Worm (Caenorhabditis elegans): ENCODE results near the gene math-5.

Gene math-5

ce11 chrII:1886379-1886778, 3.8 kb upstream of the math-5 start, which contains the start of gene math-7:
Gene math-7 (minus strand): TSS chrII:1886479.
- TF ChIP-seq ces-1 (GFP tag; optimal IDR thresholded peaks at IDR 0.05): no peak
- TF ChIP-seq hlh-1 (tag; optimal IDR thresholded peaks at IDR 0.05): no peak
- no peak for TF ChIP-seq mab-5 (tag; optimal IDR thresholded peaks at IDR 0.05)
- no peak for TF ChIP-seq drap-1 (GFP tag; optimal IDR thresholded peaks at IDR 0.05)
- no peak for TF ChIP-seq cnd-1 (tag; optimal IDR thresholded peaks at IDR 0.05)
- TF ChIP-seq ham-2 (GFP tag; optimal IDR thresholded peaks at IDR 0.05): no peak
- TF ChIP-seq ceh-39 (tag; optimal IDR thresholded peaks at IDR 0.05): no peak
- no peak for TF ChIP-seq lin-32 (GFP tag; optimal IDR thresholded peaks at IDR 0.05)
- TF ChIP-seq flh-1 (GFP tag; optimal IDR thresholded peaks at IDR 0.05): no peak
- TF ChIP-seq blmp-1 (tag; optimal IDR thresholded peaks at IDR 0.05): no peak
- TF ChIP-seq zip-8 (tag; optimal IDR thresholded peaks at IDR 0.05): no peak
- TF ChIP-seq nhr-76 (tag; optimal IDR thresholded peaks at IDR 0.05): no peak
- no peak for TF ChIP-seq elt-1 (tag; optimal IDR thresholded peaks at IDR 0.05; ENCODE audit: borderline replicate concordance, insufficient read depth)
- no peak for TF ChIP-seq M03D4.4 (tag; optimal IDR thresholded peaks at IDR 0.05)
- TF ChIP-seq ceh-83 (GFP tag; optimal IDR thresholded peaks at IDR 0.05): no peak
- TF ChIP-seq pha-4 (tag; optimal IDR thresholded peaks at IDR 0.05): no peak
- no peak for TF ChIP-seq unc-62 (GFP tag; optimal IDR thresholded peaks at IDR 0.05)
- TF ChIP-seq bed-3 (GFP tag; optimal IDR thresholded peaks at IDR 0.05): no peak
- no peak for TF ChIP-seq sptf-1 (tag; optimal IDR thresholded peaks at IDR 0.05)

- TF ChIP-seq nhr-12 (tag; optimal IDR thresholded peaks at IDR 0.05): no peak
- TF ChIP-seq unc-39 (tag; optimal IDR thresholded peaks at IDR 0.05): no peak
- no peak for TF ChIP-seq tbx-8 (GFP tag; optimal IDR thresholded peaks at IDR 0.05)
- TF ChIP-seq zip-8 (tag; optimal IDR thresholded peaks at IDR 0.05): no peak
- no peak for TF ChIP-seq cnd-1 (tag; optimal IDR thresholded peaks at IDR 0.05)
- no peak for TF ChIP-seq mab-5 (tag; optimal IDR thresholded peaks at IDR 0.05)
- TF ChIP-seq drap-1 (GFP tag; optimal IDR thresholded peaks at IDR 0.05): no peak
- TF ChIP-seq sem-2 (GFP tag; optimal IDR thresholded peaks at IDR 0.05): no peak
- TF ChIP-seq lin-13 (tag; optimal IDR thresholded peaks at IDR 0.05): no peak
- no peak for TF ChIP-seq bed-3 (GFP tag; optimal IDR thresholded peaks at IDR 0.05)
- no peak for TF ChIP-seq sptf-1 (tag; optimal IDR thresholded peaks at IDR 0.05)
- no peak for TF ChIP-seq nhr-76 (tag; optimal IDR thresholded peaks at IDR 0.05)
Measured at ce11 chrII:1884635-1885034, 2.0 kb upstream of the math-5 start, which contains the start of gene math-6. Gene math-6 (minus strand): TSS chrII:1884735.

DNA sequence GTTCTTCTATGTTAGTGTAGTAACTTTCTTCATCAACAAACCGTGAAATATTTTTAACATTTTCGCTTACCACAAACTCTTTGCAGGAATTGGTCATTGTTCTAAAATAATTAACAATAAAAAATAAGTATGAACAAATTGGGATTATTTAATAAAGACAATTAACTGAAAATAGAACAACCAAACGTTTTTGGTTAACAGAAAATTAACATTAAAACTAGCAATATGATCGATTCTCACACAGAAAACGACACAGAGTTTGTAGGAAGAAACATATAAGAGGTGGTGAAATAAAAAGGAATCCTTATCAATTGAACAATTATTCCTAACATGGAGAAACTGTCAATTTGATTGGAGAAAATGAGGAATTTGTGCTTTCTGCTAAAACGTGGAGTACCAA, 3.9 kb downstream of the math-5 start, which contains the start of gene math-16:
math-16 (minus strand) TSS at position 101 of the 400 bp plus-strand sequence.
- TF ChIP-seq bed-3 (GFP tag; optimal IDR thresholded peaks at IDR 0.05): no peak
- TF ChIP-seq unc-62 (GFP tag; optimal IDR thresholded peaks at IDR 0.05): no peak
- TF ChIP-seq ceh-43 (GFP tag; optimal IDR thresholded peaks at IDR 0.05): no peak
- no peak for TF ChIP-seq ceh-83 (GFP tag; optimal IDR thresholded peaks at IDR 0.05)
- TF ChIP-seq drap-1 (GFP tag; optimal IDR thresholded peaks at IDR 0.05): no peak
- TF ChIP-seq tbx-8 (GFP tag; optimal IDR thresholded peaks at IDR 0.05): no peak
- TF ChIP-seq blmp-1 (tag; optimal IDR thresholded peaks at IDR 0.05): no peak
- no peak for TF ChIP-seq M03D4.4 (tag; optimal IDR thresholded peaks at IDR 0.05)
- no peak for TF ChIP-seq nhr-28 (tag; optimal IDR thresholded peaks at IDR 0.05)
- TF ChIP-seq sptf-1 (tag; optimal IDR thresholded peaks at IDR 0.05): no peak
- no peak for TF ChIP-seq mls-2 (tag; optimal IDR thresholded peaks at IDR 0.05)
- no peak for TF ChIP-seq lsy-2 (tag; optimal IDR thresholded peaks at IDR 0.05)
- TF ChIP-seq hlh-1 (tag; optimal IDR thresholded peaks at IDR 0.05): no peak
- no peak for TF ChIP-seq flh-1 (GFP tag; optimal IDR thresholded peaks at IDR 0.05)
- no peak for TF ChIP-seq ceh-39 (tag; optimal IDR thresholded peaks at IDR 0.05)
- TF ChIP-seq ztf-11 (tag; optimal IDR thresholded peaks at IDR 0.05): no peak
- no peak for TF ChIP-seq nhr-12 (tag; optimal IDR thresholded peaks at IDR 0.05)
- TF ChIP-seq nhr-237 (tag; optimal IDR thresholded peaks at IDR 0.05): no peak
- no peak for TF ChIP-seq cnd-1 (tag; optimal IDR thresholded peaks at IDR 0.05)

ce11 chrII:1875658-1876057, 6.9 kb downstream of the math-5 start, which contains the start of gene math-13:
Gene math-13 (plus strand): TSS chrII:1875958.
- TF ChIP-seq nhr-12 (tag; optimal IDR thresholded peaks at IDR 0.05): no peak
- no peak for TF ChIP-seq mls-2 (tag; optimal IDR thresholded peaks at IDR 0.05)
- no peak for TF ChIP-seq lin-32 (GFP tag; optimal IDR thresholded peaks at IDR 0.05)
- no peak for TF ChIP-seq ces-1 (GFP tag; optimal IDR thresholded peaks at IDR 0.05)
- no peak for TF ChIP-seq elt-3 (tag; optimal IDR thresholded peaks at IDR 0.05)
- no peak for TF ChIP-seq sem-2 (GFP tag; optimal IDR thresholded peaks at IDR 0.05)
- no peak for TF ChIP-seq unc-120 (tag; optimal IDR thresholded peaks at IDR 0.05; ENCODE audit: poor library complexity, severe bottlenecking)
- TF ChIP-seq mep-1 (tag; optimal IDR thresholded peaks at IDR 0.05): no peak
- TF ChIP-seq ceh-39 (tag; optimal IDR thresholded peaks at IDR 0.05): no peak
- no peak for TF ChIP-seq snpc-4 (tag; optimal IDR thresholded peaks at IDR 0.05)
- no peak for TF ChIP-seq ham-2 (GFP tag; optimal IDR thresholded peaks at IDR 0.05)
- TF ChIP-seq ztf-11 (tag; optimal IDR thresholded peaks at IDR 0.05): no peak
- TF ChIP-seq cnd-1 (tag; optimal IDR thresholded peaks at IDR 0.05): no peak
- TF ChIP-seq mab-5 (tag; optimal IDR thresholded peaks at IDR 0.05): no peak
- no peak for TF ChIP-seq tbx-8 (GFP tag; optimal IDR thresholded peaks at IDR 0.05)
- TF ChIP-seq M03D4.4 (tag; optimal IDR thresholded peaks at IDR 0.05): no peak
- TF ChIP-seq blmp-1 (tag; optimal IDR thresholded peaks at IDR 0.05): no peak

Data from whole organism, mixed stage, embryonic.